Worm (Caenorhabditis elegans) whole organism, L2 larva: ENCODE data around the gene col-118.

Source experiments
- R02D3.7 ChIP-seq: fragments of 150-350 bp; optimal IDR thresholded peaks from 2 replicates; lab custom pipeline; 2014; ENCODE audit warnings: missing biosample characterization, missing genetic modification characterization
- ceh-82 ChIP-seq: fragments of 150-350 bp; optimal IDR thresholded peaks from 2 replicates; lab custom pipeline; 2014; ENCODE audit warnings: missing biosample characterization, missing genetic modification characterization
- egl-27 ChIP-seq: sonication (generic microtip); optimal IDR thresholded peaks from 3 replicates; lab custom pipeline; 2017; ENCODE audit warnings: missing biosample characterization, missing genetic modification reagents, missing genetic modification characterization
- lsy-2 ChIP-seq, 2 experiments: fragments of 150-350 bp in 1 of 2; sonication (generic microtip) in 1 of 2; optimal IDR thresholded peaks; 2 replicates each; lab custom pipeline; 2014 to 2017; ENCODE audit warnings: missing biosample characterization in 2 of 2, missing genetic modification characterization in 2 of 2
- nhr-237 ChIP-seq: fragments of 150-350 bp; optimal IDR thresholded peaks from 2 replicates; lab custom pipeline; 2014; ENCODE audit warnings: missing biosample characterization, missing genetic modification characterization
- snpc-4 ChIP-seq: fragments of 150-350 bp; optimal IDR thresholded peaks from 2 replicates; lab custom pipeline; 2014; ENCODE audit warnings: missing biosample characterization, missing genetic modification characterization
- unc-39 ChIP-seq: fragments of 150-350 bp; optimal IDR thresholded peaks from 2 replicates; lab custom pipeline; 2014; ENCODE audit warnings: missing biosample characterization, missing genetic modification characterization
- unc-62 ChIP-seq: fragments of 150-350 bp; optimal IDR thresholded peaks from 2 replicates; lab custom pipeline; 2014; ENCODE audit warnings: missing biosample characterization, missing genetic modification reagents, missing genetic modification characterization

DNA sequence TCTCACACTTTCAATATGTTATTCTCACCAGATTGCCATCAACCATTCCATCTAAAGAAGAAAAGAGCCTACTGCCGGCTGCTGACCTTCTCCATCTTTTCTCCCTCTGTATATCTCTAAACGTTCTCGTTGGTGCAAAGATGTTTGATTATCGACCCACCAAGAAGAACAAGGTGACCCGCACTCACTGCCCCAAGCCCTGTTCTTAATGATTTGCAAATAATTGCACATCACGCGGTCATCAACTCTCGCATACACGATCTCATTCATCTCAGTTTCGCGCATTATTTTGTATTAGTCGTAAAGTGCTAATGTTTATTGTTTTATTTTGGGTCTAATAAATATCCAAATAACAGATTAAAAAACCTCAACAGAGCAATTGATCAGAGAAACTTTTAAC, 28.5 kb upstream of the col-118 start:
- no peak for TF ChIP-seq nhr-237 (tag; lab: Kevin White, UChicago)
- no peak for TF ChIP-seq R02D3.7 (tag; lab: Kevin White, UChicago)
- no peak for TF ChIP-seq snpc-4 (tag; lab: Kevin White, UChicago)
- no peak for TF ChIP-seq ceh-82
- TF ChIP-seq unc-39 (tag; lab: Kevin White, UChicago): no peak
- TF ChIP-seq lsy-2 (tag; optimal IDR thresholded peaks at IDR 0.05; lab: Kevin White, UChicago): no peak
- TF ChIP-seq egl-27 (tag; lab: Kevin White, UChicago): no peak
- no peak for TF ChIP-seq unc-62 (GFP tag; lab: Kevin White, UChicago)
